Fruit fly (Drosophila melanogaster): Measurements from ENCODE around the gene crb.

dm6 chr3R:24293171-24293570 lies 1.7 kb upstream of the crb start:
- no peak for TF ChIP-seq Sin3A (optimal IDR thresholded peaks at IDR 0.05)
- no peak for TF ChIP-seq ttk (optimal IDR thresholded peaks at IDR 0.05)
- TF ChIP-seq psq (optimal IDR thresholded peaks at IDR 0.05): no peak
- TF ChIP-seq insv (optimal IDR thresholded peaks at IDR 0.05): no peak
- no peak for TF ChIP-seq h (optimal IDR thresholded peaks at IDR 0.05)
- no peak for TF ChIP-seq Myc (optimal IDR thresholded peaks at IDR 0.05)

All from Kc167 (cell line).